Fruit fly (Drosophila melanogaster): ENCODE data around the gene CG14852.

Gene CG14852

DNA sequence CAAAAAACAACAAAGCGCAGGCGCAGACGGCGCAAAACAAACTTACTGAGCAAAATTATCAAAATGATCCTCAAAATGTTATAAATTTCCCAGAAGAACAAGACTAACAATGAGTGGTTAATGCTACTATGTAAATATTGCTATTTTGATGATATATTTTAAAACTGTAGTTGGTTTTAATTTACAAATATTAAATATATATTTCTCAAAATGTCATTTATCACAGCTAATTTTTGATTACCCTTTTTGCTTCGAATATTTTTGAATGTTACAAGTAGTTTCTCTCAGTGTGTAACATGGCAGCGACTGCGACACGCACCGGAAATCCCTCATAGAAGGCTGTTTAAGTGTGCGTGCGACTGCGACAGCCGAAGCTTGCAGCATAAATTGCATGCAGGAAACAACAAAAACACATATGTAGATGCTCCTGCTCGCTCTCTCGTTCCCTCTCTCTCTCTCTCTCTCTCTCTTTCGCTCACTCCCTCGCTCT is 32.3 kb downstream of the CG14852 start (continued):
- no peak for TF ChIP-seq stwl (tag; optimal IDR thresholded peaks at IDR 0.05)
- no peak for TF ChIP-seq Dref (GFP tag; IDR thresholded peaks at IDR 0.05)
- TF ChIP-seq Mrtf (GFP tag; IDR thresholded peaks at IDR 0.05) = no peak
- TF ChIP-seq otp (GFP tag; IDR thresholded peaks at IDR 0.05) = no peak
- TF ChIP-seq Sox102F (GFP tag; optimal IDR thresholded peaks at IDR 0.05) = peak; percentile 55
- no peak for TF ChIP-seq Elba2 (GFP tag; optimal IDR thresholded peaks at IDR 0.05)
- TF ChIP-seq CG30020 (tag; optimal IDR thresholded peaks at IDR 0.05) = no peak
- TF ChIP-seq CG10462 (GFP tag; optimal IDR thresholded peaks at IDR 0.05) = no peak
- no peak for TF ChIP-seq fu2 (GFP tag; optimal IDR thresholded peaks at IDR 0.05)
- TF ChIP-seq Oli (tag; optimal IDR thresholded peaks at IDR 0.05) = peak; percentile 53
- TF ChIP-seq D19A (tag; optimal IDR thresholded peaks at IDR 0.05) = peak; percentile 45
- no peak for TF ChIP-seq Meics (GFP tag; optimal IDR thresholded peaks at IDR 0.05)
- no peak for TF ChIP-seq CG2120 (GFP tag; optimal IDR thresholded peaks at IDR 0.05)
- peak; percentile 10 for TF ChIP-seq CG30431 (GFP tag; optimal IDR thresholded peaks at IDR 0.05)
- TF ChIP-seq CG3838 (GFP tag; optimal IDR thresholded peaks at IDR 0.05) = no peak
- no peak for TF ChIP-seq Dp (GFP tag; optimal IDR thresholded peaks at IDR 0.05)
- no peak for TF ChIP-seq Hr39 (optimal IDR thresholded peaks at IDR 0.05)
- peak; percentile 5 for TF ChIP-seq CG12659 (GFP tag; optimal IDR thresholded peaks at IDR 0.05)
- TF ChIP-seq CG4707 (GFP tag; optimal IDR thresholded peaks at IDR 0.05) = no peak
- TF ChIP-seq crc (GFP tag; optimal IDR thresholded peaks at IDR 0.05) = no peak
- no peak for TF ChIP-seq CG14860 (GFP tag; IDR thresholded peaks at IDR 0.05; ENCODE audit: partially characterized antibody)
- TF ChIP-seq amos (GFP tag; IDR thresholded peaks at IDR 0.05; ENCODE audit: partially characterized antibody) = no peak
- peak; percentile 27 for TF ChIP-seq Lhr (GFP tag; optimal IDR thresholded peaks at IDR 0.05)
- peak; percentile 6 for TF ChIP-seq CG33557 (GFP tag; optimal IDR thresholded peaks at IDR 0.05)
- no peak for TF ChIP-seq tna (GFP tag; IDR thresholded peaks at IDR 0.05; ENCODE audit: partially characterized antibody)
- no peak for TF ChIP-seq CG11093 (GFP tag; IDR thresholded peaks at IDR 0.05)
- no peak for TF ChIP-seq Vsx1 (GFP tag; optimal IDR thresholded peaks at IDR 0.05)
- TF ChIP-seq CG3163 (GFP tag; optimal IDR thresholded peaks at IDR 0.05) = no peak
- TF ChIP-seq Blimp-1 (GFP tag; optimal IDR thresholded peaks at IDR 0.05) = peak; percentile 51
- TF ChIP-seq HLH54F (GFP tag; optimal IDR thresholded peaks at IDR 0.05) = no peak
- TF ChIP-seq Dfd (GFP tag; optimal IDR thresholded peaks at IDR 0.05) = no peak
- no peak for TF ChIP-seq h (optimal IDR thresholded peaks at IDR 0.05)
- TF ChIP-seq dm (GFP tag; optimal IDR thresholded peaks at IDR 0.05) = no peak
- TF ChIP-seq CG4282 (GFP tag; optimal IDR thresholded peaks at IDR 0.05) = no peak
- no peak for TF ChIP-seq p53 (GFP tag; optimal IDR thresholded peaks at IDR 0.05)
- TF ChIP-seq CG1602 (GFP tag; optimal IDR thresholded peaks at IDR 0.05) = peak; percentile 22
- TF ChIP-seq Opbp (GFP tag; IDR thresholded peaks at IDR 0.05; ENCODE audit: partially characterized antibody) = no peak
- no peak for TF ChIP-seq salm (tag; optimal IDR thresholded peaks at IDR 0.05)
- TF ChIP-seq CHES-1-like (GFP tag; optimal IDR thresholded peaks at IDR 0.05) = no peak
- no peak for TF ChIP-seq CG15073 (GFP tag; optimal IDR thresholded peaks at IDR 0.05)
- no peak for TF ChIP-seq ab (GFP tag; optimal IDR thresholded peaks at IDR 0.05)
- no peak for TF ChIP-seq CG11696 (GFP tag; IDR thresholded peaks at IDR 0.05)
- TF ChIP-seq CG12071 (GFP tag; optimal IDR thresholded peaks at IDR 0.05) = no peak
- TF ChIP-seq pb (GFP tag; optimal IDR thresholded peaks at IDR 0.05) = no peak
- TF ChIP-seq tx (GFP tag; optimal IDR thresholded peaks at IDR 0.05) = no peak
- TF ChIP-seq YL-1 (GFP tag; optimal IDR thresholded peaks at IDR 0.05) = no peak
- TF ChIP-seq Dll (GFP tag; IDR thresholded peaks at IDR 0.05; ENCODE audit: partially characterized antibody) = no peak
- no peak for TF ChIP-seq sqz (GFP tag; optimal IDR thresholded peaks at IDR 0.05)
- no peak for TF ChIP-seq CG6854 (GFP tag; optimal IDR thresholded peaks at IDR 0.05)
- peak; percentile 36 for TF ChIP-seq CG30403 (GFP tag; optimal IDR thresholded peaks at IDR 0.05)
- TF ChIP-seq ap (GFP tag; IDR thresholded peaks at IDR 0.05) = no peak
- TF ChIP-seq wdn (GFP tag; IDR thresholded peaks at IDR 0.05) = no peak

Data from whole organism, embryonic.